Fruit fly (Drosophila melanogaster) whole organism, prepupa: ENCODE measurements around the gene CG33095.

Source experiments
- CG3919 ChIP-seq: fragments of 200-800 bp; sonication (Bioruptor generic); optimal IDR thresholded peaks from 3 replicates; lab custom pipeline; 2016; ENCODE audit warnings: missing biosample characterization, missing genetic modification characterization
- CG6792 ChIP-seq: fragments of 200-800 bp; sonication (Bioruptor generic); optimal IDR thresholded peaks from 3 replicates; lab custom pipeline; 2016; ENCODE audit warnings: missing biosample characterization, missing genetic modification characterization
- CG8632 ChIP-seq: fragments of 200-800 bp; sonication (Bioruptor generic); optimal IDR thresholded peaks from 3 replicates; lab custom pipeline; 2016; ENCODE audit warnings: missing biosample characterization, missing genetic modification characterization
- Gug ChIP-seq: fragments of 200-800 bp; sonication (Bioruptor generic); IDR thresholded peaks from 2 replicates; pipeline ENCODE4 v1.3.6; 2022; ENCODE audit warnings: missing biosample characterization, missing genetic modification characterization
- Lpt ChIP-seq: fragments of 200-800 bp; sonication (Bioruptor generic); optimal IDR thresholded peaks from 3 replicates; lab custom pipeline; 2016; ENCODE audit warnings: missing biosample characterization, missing genetic modification characterization
- OdsH ChIP-seq: fragments of 200-800 bp; sonication (Bioruptor generic); optimal IDR thresholded peaks from 3 replicates; lab custom pipeline; 2016; ENCODE audit warnings: missing biosample characterization, missing genetic modification characterization
- Smox ChIP-seq: fragments of 200-800 bp; sonication (Bioruptor generic); optimal IDR thresholded peaks from 3 replicates; lab custom pipeline; 2016; ENCODE audit warnings: missing biosample characterization, missing genetic modification characterization
- acj6 ChIP-seq: fragments of 200-800 bp; sonication (Bioruptor generic); optimal IDR thresholded peaks from 3 replicates; lab custom pipeline; 2016; ENCODE audit warnings: missing biosample characterization, missing genetic modification characterization
- dac ChIP-seq: fragments of 200-800 bp; sonication (Bioruptor generic); optimal IDR thresholded peaks from 2 replicates; lab custom pipeline; 2017; ENCODE audit warnings: missing biosample characterization, mild to moderate bottlenecking, missing genetic modification characterization
- fd59A ChIP-seq: fragments of 200-800 bp; sonication (Bioruptor generic); optimal IDR thresholded peaks from 2 replicates; lab custom pipeline; 2017; ENCODE audit warnings: missing biosample characterization, mild to moderate bottlenecking, missing genetic modification characterization, missing genetic modification reagents
- fkh ChIP-seq: fragments of 200-800 bp; sonication (Bioruptor generic); optimal IDR thresholded peaks from 3 replicates; lab custom pipeline; 2017; ENCODE audit warnings: missing biosample characterization, mild to moderate bottlenecking, missing genetic modification characterization, moderate library complexity
- lz ChIP-seq: fragments of 200-800 bp; sonication (Bioruptor generic); optimal IDR thresholded peaks from 3 replicates; lab custom pipeline; 2016; ENCODE audit warnings: missing biosample characterization, missing genetic modification characterization
- vri ChIP-seq: fragments of 200-800 bp; sonication (Bioruptor generic); optimal IDR thresholded peaks from 3 replicates; lab custom pipeline; 2016; ENCODE audit warnings: missing biosample characterization, mild to moderate bottlenecking, missing genetic modification characterization

dm6 chr3R:25050649-25051048 lies 46.8 kb upstream of the CG33095 start:
- no peak for TF ChIP-seq acj6 (GFP tag; lab: Kevin White, UChicago)
- TF ChIP-seq vri, result no peak
- TF ChIP-seq Lpt (GFP tag; lab: Kevin White, UChicago), result no peak
- TF ChIP-seq CG8632 (GFP tag; lab: Kevin White, UChicago), result no peak
- TF ChIP-seq CG6792 (GFP tag; lab: Kevin White, UChicago), result no peak
- TF ChIP-seq Smox, result no peak
- peak; percentile 0 for TF ChIP-seq fkh (GFP tag; lab: Kevin White, UChicago)
- TF ChIP-seq Gug (GFP tag; lab: Robert Waterston, UW), result no peak
- TF ChIP-seq lz (GFP tag; lab: Kevin White, UChicago), result no peak
- no peak for TF ChIP-seq CG3919
- TF ChIP-seq fd59A, result no peak
- no peak for TF ChIP-seq dac
- TF ChIP-seq OdsH, result no peak
